Fruit fly (Drosophila melanogaster) whole organism, embryonic: ENCODE results near the gene CG4962.

Experiments used
- Atf6 ChIP-seq: fragments of 200-800 bp; sonication (Bioruptor generic); IDR thresholded peaks from 2 replicates; pipeline ENCODE4 v1.3.6; 2022; ENCODE audit warnings: missing biosample characterization, missing genetic modification characterization
- C15 ChIP-seq: fragments of 200-800 bp; sonication (Bioruptor generic); IDR thresholded peaks from 3 replicates; pipeline ENCODE4 v1.3.6; 2022; ENCODE audit warnings: missing biosample characterization, missing genetic modification characterization
- CG10959 ChIP-seq: fragments of 200-800 bp; sonication (Bioruptor generic); IDR thresholded peaks from 2 replicates; pipeline ENCODE4 v1.3.6; 2022; ENCODE audit warnings: missing biosample characterization, missing genetic modification characterization
- CG14860 ChIP-seq: fragments of 200-800 bp; sonication (Bioruptor generic); IDR thresholded peaks from 3 replicates; pipeline ENCODE4 v1.3.6; 2022; ENCODE audit warnings: missing biosample characterization, missing genetic modification characterization; ENCODE audit not compliant: partially characterized antibody
- CG16779 ChIP-seq: fragments of 200-800 bp; sonication (Bioruptor generic); IDR thresholded peaks from 2 replicates; pipeline ENCODE4 v1.3.6; 2022; ENCODE audit warnings: missing biosample characterization, missing genetic modification characterization
- CG18619 ChIP-seq: fragments of 200-800 bp; sonication (Bioruptor generic); optimal IDR thresholded peaks from 3 replicates; lab custom pipeline; 2017; ENCODE audit warnings: missing biosample characterization, mild to moderate bottlenecking, missing genetic modification characterization
- CG2202 ChIP-seq: fragments of 200-800 bp; sonication (Bioruptor generic); optimal IDR thresholded peaks from 2 replicates; lab custom pipeline; 2018; ENCODE audit warnings: missing biosample characterization, mild to moderate bottlenecking, missing genetic modification characterization
- CG2712 ChIP-seq: fragments of 200-800 bp; optimal IDR thresholded peaks from 3 replicates; lab custom pipeline; 2019; ENCODE audit warnings: missing biosample characterization, mild to moderate bottlenecking, missing genetic modification characterization, moderate library complexity
- CG32772 ChIP-seq: fragments of 200-800 bp; sonication (Bioruptor generic); IDR thresholded peaks from 2 replicates; pipeline ENCODE4 v1.3.6; 2022; ENCODE audit warnings: missing biosample characterization, missing genetic modification characterization
- CG34376 ChIP-seq: fragments of 200-800 bp; sonication (Bioruptor generic); optimal IDR thresholded peaks from 2 replicates; lab custom pipeline; 2018; ENCODE audit warnings: missing biosample characterization, mild to moderate bottlenecking, missing genetic modification characterization
- CG3838 ChIP-seq: fragments of 200-800 bp; sonication (Bioruptor generic); optimal IDR thresholded peaks from 3 replicates; lab custom pipeline; 2016; ENCODE audit warnings: missing biosample characterization, missing genetic modification characterization
- CG42726 ChIP-seq: fragments of 200-800 bp; sonication (Bioruptor generic); IDR thresholded peaks from 2 replicates; pipeline ENCODE4 v1.3.6; 2022; ENCODE audit warnings: missing biosample characterization, missing genetic modification characterization; ENCODE audit not compliant: partially characterized antibody
- CG4424 ChIP-seq: fragments of 200-800 bp; sonication (Bioruptor generic); optimal IDR thresholded peaks from 3 replicates; lab custom pipeline; 2016; ENCODE audit warnings: missing biosample characterization, missing genetic modification characterization
- CG6813 ChIP-seq: fragments of 200-800 bp; sonication (Bioruptor generic); optimal IDR thresholded peaks from 2 replicates; lab custom pipeline; 2017; ENCODE audit warnings: missing biosample characterization, missing genetic modification characterization, mild to moderate bottlenecking, moderate library complexity, missing genetic modification reagents
- Hand ChIP-seq: fragments of 200-800 bp; sonication (Bioruptor generic); optimal IDR thresholded peaks from 2 replicates; lab custom pipeline; 2017; ENCODE audit warnings: mild to moderate bottlenecking, missing biosample characterization, missing genetic modification reagents, missing genetic modification characterization
- HmgZ ChIP-seq: fragments of 200-800 bp; sonication (Bioruptor generic); optimal IDR thresholded peaks from 2 replicates; lab custom pipeline; 2018; ENCODE audit warnings: missing biosample characterization, mild to moderate bottlenecking, missing genetic modification characterization
- Hmx ChIP-seq: fragments of 200-800 bp; sonication (Bioruptor generic); optimal IDR thresholded peaks from 2 replicates; lab custom pipeline; 2016; ENCODE audit warnings: missing biosample characterization, missing genetic modification characterization
- Meics ChIP-seq: fragments of 200-800 bp; sonication (Bioruptor generic); optimal IDR thresholded peaks from 2 replicates; lab custom pipeline; 2017; ENCODE audit warnings: missing biosample characterization, mild to moderate bottlenecking, missing genetic modification characterization
- Myb ChIP-seq: fragments of 200-800 bp; sonication (Bioruptor generic); optimal IDR thresholded peaks from 2 replicates; lab custom pipeline; 2016; ENCODE audit warnings: missing biosample characterization, missing genetic modification characterization
- NK7.1 ChIP-seq: fragments of 200-800 bp; sonication (Bioruptor generic); optimal IDR thresholded peaks from 3 replicates; lab custom pipeline; 2016; ENCODE audit warnings: missing biosample characterization, missing genetic modification characterization
- Nf-YB ChIP-seq: fragments of 200-800 bp; sonication (Bioruptor generic); optimal IDR thresholded peaks from 3 replicates; lab custom pipeline; 2019; ENCODE audit warnings: missing biosample characterization, mild to moderate bottlenecking, missing genetic modification characterization, moderate library complexity
- Oaz ChIP-seq: fragments of 200-800 bp; sonication (Bioruptor generic); IDR thresholded peaks from 2 replicates; pipeline ENCODE4 v1.3.6; 2022; ENCODE audit warnings: missing biosample characterization, missing genetic modification characterization
- Optix ChIP-seq: fragments of 200-800 bp; sonication (Bioruptor generic); IDR thresholded peaks from 3 replicates; pipeline ENCODE4 v1.3.6; 2022; ENCODE audit warnings: missing biosample characterization, missing genetic modification characterization
- PHDP ChIP-seq: fragments of 200-800 bp; sonication (Bioruptor generic); optimal IDR thresholded peaks from 3 replicates; lab custom pipeline; 2018; ENCODE audit warnings: missing biosample characterization, mild to moderate bottlenecking, missing genetic modification characterization, moderate library complexity
- Poxn ChIP-seq: fragments of 200-800 bp; sonication (Bioruptor generic); IDR thresholded peaks from 2 replicates; pipeline ENCODE4 v1.3.6; 2022; ENCODE audit warnings: missing biosample characterization, missing genetic modification characterization
- Rfx ChIP-seq: fragments of 200-800 bp; sonication (Bioruptor generic); IDR thresholded peaks from 2 replicates; pipeline ENCODE4 v1.3.6; 2022; ENCODE audit warnings: missing biosample characterization, missing genetic modification characterization
- Sox102F ChIP-seq: fragments of 200-800 bp; sonication (Bioruptor generic); optimal IDR thresholded peaks from 2 replicates; lab custom pipeline; 2018; ENCODE audit warnings: missing biosample characterization, mild to moderate bottlenecking, missing genetic modification characterization, moderate library complexity
- Ssrp ChIP-seq: fragments of 200-800 bp; sonication (Bioruptor generic); optimal IDR thresholded peaks from 2 replicates; lab custom pipeline; 2018; ENCODE audit warnings: missing biosample characterization, mild to moderate bottlenecking, missing genetic modification characterization, moderate library complexity
- Taf1 ChIP-seq: fragments of 200-800 bp; sonication (Bioruptor generic); IDR thresholded peaks from 2 replicates; pipeline ENCODE4 v1.3.6; 2022; ENCODE audit warnings: missing biosample characterization, missing genetic modification characterization
- Trl ChIP-seq, 3 experiments: fragments of >200 bp in 2 of 3; fragments of 200-800 bp in 1 of 3; sonication (Bioruptor generic) in 1 of 3; optimal IDR thresholded peaks; 2 replicates in 1 of 3; 3 replicates in 2 of 3; lab custom pipeline; 2016 to 2017; ENCODE audit warnings: missing biosample characterization in 1 of 3, missing genetic modification characterization in 1 of 3
- amos ChIP-seq: fragments of 200-800 bp; sonication (Bioruptor generic); IDR thresholded peaks from 2 replicates; pipeline ENCODE4 v1.3.6; 2022; ENCODE audit warnings: missing biosample characterization, missing genetic modification characterization; ENCODE audit not compliant: partially characterized antibody
- caup ChIP-seq: fragments of 200-800 bp; sonication (Bioruptor generic); optimal IDR thresholded peaks from 3 replicates; lab custom pipeline; 2017; ENCODE audit warnings: missing biosample characterization, mild to moderate bottlenecking, missing genetic modification characterization, moderate library complexity; ENCODE audit not compliant: severe bottlenecking
- ci ChIP-seq: fragments of 200-800 bp; sonication (Bioruptor generic); IDR thresholded peaks from 3 replicates; pipeline ENCODE4 v1.3.6; 2022; ENCODE audit warnings: missing biosample characterization, missing genetic modification characterization
- cwo ChIP-seq: fragments of 200-800 bp; sonication (Bioruptor generic); optimal IDR thresholded peaks from 3 replicates; lab custom pipeline; 2017; ENCODE audit warnings: missing biosample characterization, missing genetic modification characterization, mild to moderate bottlenecking, moderate library complexity, missing genetic modification reagents
- eyg ChIP-seq: fragments of 200-800 bp; sonication (Bioruptor generic); optimal IDR thresholded peaks from 3 replicates; lab custom pipeline; 2016; ENCODE audit warnings: missing biosample characterization, missing genetic modification characterization
- fd64A ChIP-seq: fragments of 200-800 bp; sonication (Bioruptor generic); optimal IDR thresholded peaks from 3 replicates; lab custom pipeline; 2018; ENCODE audit warnings: missing biosample characterization, mild to moderate bottlenecking, missing genetic modification characterization
- gce ChIP-seq: fragments of 200-800 bp; sonication (Bioruptor generic); IDR thresholded peaks from 3 replicates; pipeline ENCODE4 v1.3.6; 2022; ENCODE audit warnings: missing biosample characterization, missing genetic modification characterization
- gem ChIP-seq: fragments of 200-800 bp; sonication (Bioruptor generic); optimal IDR thresholded peaks from 2 replicates; lab custom pipeline; 2019; ENCODE audit warnings: missing biosample characterization, mild to moderate bottlenecking, missing genetic modification characterization, moderate library complexity
- jumu ChIP-seq: fragments of 200-800 bp; sonication (Bioruptor generic); optimal IDR thresholded peaks from 3 replicates; lab custom pipeline; 2016; ENCODE audit warnings: missing biosample characterization, missing genetic modification characterization
- klu ChIP-seq: fragments of 200-800 bp; sonication (Bioruptor generic); IDR thresholded peaks from 2 replicates; pipeline ENCODE4 v1.3.6; 2022; ENCODE audit warnings: missing biosample characterization, missing genetic modification characterization
- kni ChIP-seq: fragments of 200-800 bp; sonication (Bioruptor generic); optimal IDR thresholded peaks from 3 replicates; lab custom pipeline; 2017; ENCODE audit warnings: mild to moderate bottlenecking, missing biosample characterization, missing genetic modification reagents, missing genetic modification characterization
- peb ChIP-seq: fragments of 200-800 bp; sonication (Bioruptor generic); IDR thresholded peaks from 2 replicates; pipeline ENCODE4 v1.3.6; 2022; ENCODE audit warnings: missing biosample characterization, missing genetic modification characterization
- psq ChIP-seq: fragments of 200-800 bp; sonication (Bioruptor generic); optimal IDR thresholded peaks from 2 replicates; lab custom pipeline; 2017; ENCODE audit warnings: missing biosample characterization, missing genetic modification characterization
- row ChIP-seq: fragments of 200-800 bp; sonication (Bioruptor generic); IDR thresholded peaks from 3 replicates; pipeline ENCODE4 v1.3.6; 2022; ENCODE audit warnings: missing biosample characterization, missing genetic modification characterization
- scrt ChIP-seq: fragments of 200-800 bp; sonication (Bioruptor generic); optimal IDR thresholded peaks from 2 replicates; lab custom pipeline; 2018; ENCODE audit warnings: missing biosample characterization, mild to moderate bottlenecking, missing genetic modification characterization, moderate library complexity
- tin ChIP-seq: fragments of 200-800 bp; sonication (Bioruptor generic); optimal IDR thresholded peaks from 3 replicates; lab custom pipeline; 2016; ENCODE audit warnings: missing biosample characterization, missing genetic modification characterization
- tio ChIP-seq: fragments of 200-800 bp; sonication (Bioruptor generic); optimal IDR thresholded peaks from 2 replicates; lab custom pipeline; 2017; ENCODE audit warnings: missing biosample characterization, missing genetic modification characterization, inconsistent platforms
- wdn ChIP-seq: fragments of 200-800 bp; sonication (Bioruptor generic); IDR thresholded peaks from 2 replicates; pipeline ENCODE4 v1.3.6; 2022; ENCODE audit warnings: missing biosample characterization, missing genetic modification characterization

Gene CG4962

DNA sequence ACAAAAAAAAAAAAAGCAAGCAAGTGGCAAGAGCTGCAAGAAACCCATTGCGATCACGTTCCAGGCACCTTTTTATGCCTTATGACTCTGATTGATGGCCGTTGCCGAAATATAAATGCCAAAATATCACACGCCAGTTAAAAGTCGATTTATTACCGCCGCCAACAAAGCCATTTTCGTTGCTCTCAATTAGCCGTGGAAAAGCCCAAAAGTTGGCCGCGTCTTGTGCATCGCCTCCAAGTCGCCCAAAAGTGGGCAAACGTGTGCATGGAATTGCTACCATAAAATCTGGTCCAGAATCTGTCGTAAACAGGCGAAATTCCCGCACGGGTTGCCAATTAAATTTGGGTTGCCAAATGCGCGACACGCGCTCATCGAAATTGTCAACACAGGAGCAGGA, 3.7 kb downstream of the CG4962 start (continued):
- TF ChIP-seq amos (GFP tag; lab: Robert Waterston, UW) = no peak
- no peak for TF ChIP-seq jumu (GFP tag; lab: Kevin White, UChicago)
- no peak for TF ChIP-seq Myb (GFP tag; lab: Kevin White, UChicago)
- TF ChIP-seq Atf6 = no peak
- no peak for TF ChIP-seq NK7.1 (GFP tag; lab: Kevin White, UChicago)
- TF ChIP-seq CG10959 = no peak
- TF ChIP-seq CG2202 (tag; lab: Kevin White, UChicago) = no peak
- TF ChIP-seq Meics (GFP tag; lab: Kevin White, UChicago) = no peak
- TF ChIP-seq klu (GFP tag; lab: Robert Waterston, UW) = no peak
- TF ChIP-seq HmgZ (tag; lab: Kevin White, UChicago) = no peak
- TF ChIP-seq Trl (optimal IDR thresholded peaks at IDR 0.05; lab: Kevin White, UChicago) = no peak
- TF ChIP-seq Trl (GFP tag; optimal IDR thresholded peaks at IDR 0.05; lab: Kevin White, UChicago) = no peak
- TF ChIP-seq CG42726 = 0 out of 2 replicates have a peak, but pooled peaks have one; percentile 34
- TF ChIP-seq CG3838 (GFP tag; lab: Kevin White, UChicago) = no peak
- TF ChIP-seq Oaz = no peak
- no peak for TF ChIP-seq gce (GFP tag; lab: Robert Waterston, UW)

dm6 chr3L:16290850-16291249, 4.5 kb downstream of the CG4962 start, which contains the start of gene CG13045:
Gene CG13045 (minus strand): TSS chr3L:16290950.
- TF ChIP-seq fd64A (no peak), C15 (0 out of 3 replicates have a peak, but pooled peaks have one; percentile 11)

- TF ChIP-seq Oaz (no peak), Sox102F (GFP tag; lab: Kevin White, UChicago) (peak; percentile 31), NK7.1 (GFP tag; lab: Kevin White, UChicago) (no peak), Nf-YB (GFP tag; lab: Kevin White, UChicago) (no peak), cwo (GFP tag; lab: Kevin White, UChicago) (no peak), ci (GFP tag; lab: Robert Waterston, UW) (no peak), Ssrp (tag; lab: Kevin White, UChicago) (no peak), Hmx (GFP tag; lab: Kevin White, UChicago) (no peak), tin (GFP tag; lab: Kevin White, UChicago) (peak; percentile 10), caup (GFP tag; lab: Kevin White, UChicago) (no peak), row (GFP tag; lab: Robert Waterston, UW) (peak; percentile 34; the same call in 1 of the 3 replicates), PHDP (tag; lab: Kevin White, UChicago) (no peak), CG18619 (GFP tag; lab: Kevin White, UChicago) (no peak), CG4424 (GFP tag; lab: Kevin White, UChicago) (peak; percentile 38), tio (GFP tag; lab: Kevin White, UChicago) (peak; percentile 5), scrt (GFP tag; lab: Kevin White, UChicago) (no peak), CG14860 (GFP tag; lab: Robert Waterston, UW) (no peak), wdn (GFP tag; lab: Robert Waterston, UW) (no peak), Taf1 (GFP tag; lab: Robert Waterston, UW) (no peak), CG34376 (GFP tag; lab: Kevin White, UChicago) (no peak), Optix (GFP tag; lab: Robert Waterston, UW) (no peak), Hand (GFP tag; lab: Kevin White, UChicago) (no peak), Poxn (GFP tag; lab: Robert Waterston, UW) (no peak), psq (no peak), CG32772 (0 out of 2 replicates have a peak, but pooled peaks have one; percentile 25), eyg (GFP tag; lab: Kevin White, UChicago) (no peak), CG16779 (GFP tag; lab: Robert Waterston, UW) (no peak), CG6813 (no peak), kni (GFP tag; lab: Kevin White, UChicago) (no peak), peb (GFP tag; lab: Robert Waterston, UW) (no peak), CG2712 (tag; lab: Kevin White, UChicago) (no peak), gem (peak; percentile 65), Rfx (GFP tag; lab: Robert Waterston, UW) (peak; percentile 38; the same call in 1 of the 2 replicates)
Observed at dm6 chr3L:16289067-16289466, 6.3 kb downstream of the CG4962 start.
